Worm (Caenorhabditis elegans) whole organism, late embryonic: ENCODE measurements around the gene R105.1.

Experiments used
- C08G9.2 ChIP-seq: sonication (generic microtip); optimal IDR thresholded peaks from 2 replicates; lab custom pipeline; 2016; ENCODE audit warnings: mild to moderate bottlenecking, missing genetic modification characterization, moderate library complexity, missing compliant biosample characterization
- F13H6.1 ChIP-seq: sonication (generic microtip); optimal IDR thresholded peaks from 2 replicates; lab custom pipeline; 2016; ENCODE audit warnings: missing genetic modification characterization, missing compliant biosample characterization
- K02D7.2 ChIP-seq: sonication (generic microtip); optimal IDR thresholded peaks from 2 replicates; lab custom pipeline; 2017; ENCODE audit warnings: mild to moderate bottlenecking, missing genetic modification characterization, missing compliant biosample characterization
- K09A11.1 ChIP-seq: sonication (generic microtip); optimal IDR thresholded peaks from 2 replicates; lab custom pipeline; 2017; ENCODE audit warnings: antibody characterized with exemption, mild to moderate bottlenecking, missing genetic modification characterization, missing compliant biosample characterization; ENCODE audit not compliant: insufficient read depth
- ahr-1 ChIP-seq: sonication (generic microtip); optimal IDR thresholded peaks from 2 replicates; lab custom pipeline; 2016; ENCODE audit warnings: missing genetic modification characterization, missing compliant biosample characterization
- ama-1 ChIP-seq: fragments of 150-350 bp; optimal IDR thresholded peaks from 2 replicates; lab custom pipeline; 2014
- ceh-14 ChIP-seq: sonication (generic microtip); optimal IDR thresholded peaks from 2 replicates; lab custom pipeline; 2016; ENCODE audit warnings: missing genotype, missing genetic modification characterization, missing compliant biosample characterization
- ceh-19 ChIP-seq: fragments of 200-800 bp; sonication (Bioruptor generic); optimal IDR thresholded peaks from 2 replicates; lab custom pipeline; 2018; ENCODE audit warnings: mild to moderate bottlenecking, missing genetic modification characterization, missing compliant biosample characterization
- ceh-2 ChIP-seq: sonication (generic microtip); optimal IDR thresholded peaks from 2 replicates; lab custom pipeline; 2016; ENCODE audit warnings: missing genotype, missing genetic modification characterization, missing compliant biosample characterization
- ceh-22 ChIP-seq: sonication (generic microtip); optimal IDR thresholded peaks from 2 replicates; lab custom pipeline; 2017; ENCODE audit warnings: missing biosample characterization, missing genetic modification characterization
- ceh-30 ChIP-seq: fragments of 150-350 bp; optimal IDR thresholded peaks from 2 replicates; lab custom pipeline; 2014; ENCODE audit warnings: missing biosample characterization, missing genetic modification characterization
- ceh-34 ChIP-seq: sonication (generic microtip); optimal IDR thresholded peaks from 2 replicates; lab custom pipeline; 2016; ENCODE audit warnings: mild to moderate bottlenecking, missing genetic modification characterization, missing compliant biosample characterization
- ceh-6 ChIP-seq: fragments of 200-800 bp; sonication (Bioruptor generic); optimal IDR thresholded peaks from 2 replicates; lab custom pipeline; 2018; ENCODE audit warnings: mild to moderate bottlenecking, missing genetic modification characterization, missing compliant biosample characterization
- che-1 ChIP-seq: sonication (generic microtip); optimal IDR thresholded peaks from 2 replicates; lab custom pipeline; 2016; ENCODE audit warnings: mild to moderate bottlenecking, missing genetic modification characterization, missing compliant biosample characterization
- dve-1 ChIP-seq: sonication (generic microtip); optimal IDR thresholded peaks from 2 replicates; lab custom pipeline; 2017; ENCODE audit warnings: antibody characterized with exemption, mild to moderate bottlenecking, missing genetic modification characterization, missing compliant biosample characterization
- elt-2 ChIP-seq: sonication (generic microtip); optimal IDR thresholded peaks from 2 replicates; lab custom pipeline; 2016; ENCODE audit warnings: missing genetic modification reagents, missing genetic modification characterization, missing compliant biosample characterization
- ets-4 ChIP-seq: sonication (generic microtip); optimal IDR thresholded peaks from 2 replicates; lab custom pipeline; 2016; ENCODE audit warnings: missing genetic modification characterization, missing compliant biosample characterization
- eyg-1 ChIP-seq: sonication (generic microtip); optimal IDR thresholded peaks from 2 replicates; lab custom pipeline; 2016; ENCODE audit warnings: missing genotype, missing genetic modification characterization, missing compliant biosample characterization
- fax-1 ChIP-seq: sonication (generic microtip); optimal IDR thresholded peaks from 2 replicates; lab custom pipeline; 2016; ENCODE audit warnings: missing genotype, missing genetic modification characterization, missing compliant biosample characterization
- fkh-10 ChIP-seq: fragments of 150-350 bp; optimal IDR thresholded peaks from 2 replicates; lab custom pipeline; 2014; ENCODE audit warnings: missing biosample characterization, missing genetic modification reagents, missing genetic modification characterization
- gmeb-2 ChIP-seq: sonication (generic microtip); optimal IDR thresholded peaks from 2 replicates; lab custom pipeline; 2016; ENCODE audit warnings: missing genetic modification characterization, inconsistent platforms, missing compliant biosample characterization
- hlh-13 ChIP-seq: fragments of 200-800 bp; sonication (Bioruptor generic); optimal IDR thresholded peaks from 2 replicates; lab custom pipeline; 2018; ENCODE audit warnings: mild to moderate bottlenecking, missing genetic modification characterization, missing compliant biosample characterization
- lim-6 ChIP-seq: sonication (generic microtip); optimal IDR thresholded peaks from 2 replicates; lab custom pipeline; 2016; ENCODE audit warnings: missing genetic modification characterization, missing compliant biosample characterization
- nfya-1 ChIP-seq: sonication (generic microtip); optimal IDR thresholded peaks from 2 replicates; lab custom pipeline; 2017; ENCODE audit warnings: missing genetic modification characterization, mild to moderate bottlenecking, missing compliant biosample characterization, antibody characterized with exemption, moderate library complexity
- nhr-11 ChIP-seq: fragments of 150-350 bp; optimal IDR thresholded peaks from 2 replicates; lab custom pipeline; 2014; ENCODE audit warnings: missing biosample characterization, missing genetic modification characterization
- pat-9 ChIP-seq: fragments of 200-800 bp; sonication (Bioruptor generic); optimal IDR thresholded peaks from 2 replicates; lab custom pipeline; 2018; ENCODE audit warnings: mild to moderate bottlenecking, missing genetic modification characterization, moderate library complexity, missing compliant biosample characterization
- pha-2 ChIP-seq: sonication (generic microtip); optimal IDR thresholded peaks from 2 replicates; lab custom pipeline; 2017; ENCODE audit warnings: mild to moderate bottlenecking, missing genetic modification characterization, missing compliant biosample characterization
- pros-1 ChIP-seq: fragments of 150-350 bp; optimal IDR thresholded peaks from 2 replicates; lab custom pipeline; 2014; ENCODE audit warnings: missing biosample characterization, missing genetic modification reagents, missing genetic modification characterization
- ref-2 ChIP-seq: sonication (generic microtip); optimal IDR thresholded peaks from 2 replicates; lab custom pipeline; 2016; ENCODE audit warnings: missing genetic modification characterization, missing compliant biosample characterization
- sox-2 ChIP-seq: fragments of 200-800 bp; sonication (Bioruptor generic); IDR thresholded peaks from 2 replicates; pipeline ENCODE4 v1.3.6; 2022; ENCODE audit warnings: missing genetic modification reagents, missing genetic modification characterization, missing compliant biosample characterization
- sox-4 ChIP-seq: sonication (generic microtip); optimal IDR thresholded peaks from 2 replicates; lab custom pipeline; 2017; ENCODE audit warnings: mild to moderate bottlenecking, missing genetic modification characterization, inconsistent platforms, missing compliant biosample characterization
- tbx-7 ChIP-seq: sonication (generic microtip); optimal IDR thresholded peaks from 2 replicates; lab custom pipeline; 2016; ENCODE audit warnings: missing genotype, missing genetic modification characterization, missing compliant biosample characterization
- ttx-3 ChIP-seq: sonication (generic microtip); optimal IDR thresholded peaks from 2 replicates; lab custom pipeline; 2016; ENCODE audit warnings: missing genetic modification reagents, missing genetic modification characterization, missing compliant biosample characterization
- unc-42 ChIP-seq: sonication (generic microtip); optimal IDR thresholded peaks from 2 replicates; lab custom pipeline; 2016; ENCODE audit warnings: missing genotype, missing genetic modification characterization, missing compliant biosample characterization
- zip-5 ChIP-seq: sonication (generic microtip); optimal IDR thresholded peaks from 2 replicates; lab custom pipeline; 2016; ENCODE audit warnings: missing genetic modification characterization, missing compliant biosample characterization

Gene R105.1

ce11 chrIV:4588408-4588807 is 45.1 kb upstream of the R105.1 start (continued):
- no peak for TF ChIP-seq ceh-6

- no peak for TF ChIP-seq fkh-10
- no peak for TF ChIP-seq ceh-14 (tag; lab: Kevin White, UChicago)
- no peak for TF ChIP-seq ceh-30
- TF ChIP-seq gmeb-2 (tag; lab: Kevin White, UChicago), result no peak
- no peak for TF ChIP-seq pat-9 (tag; lab: Kevin White, UChicago)
- TF ChIP-seq dve-1 (tag; lab: Kevin White, UChicago), result no peak
- TF ChIP-seq zip-5 (tag; lab: Kevin White, UChicago), result no peak
- no peak for TF ChIP-seq ceh-19 (GFP tag; lab: Kevin White, UChicago)
- TF ChIP-seq unc-42 (tag; lab: Kevin White, UChicago), result no peak
- no peak for TF ChIP-seq ceh-2
- no peak for TF ChIP-seq tbx-7 (tag; lab: Kevin White, UChicago)
- no peak for TF ChIP-seq C08G9.2
- no peak for TF ChIP-seq F13H6.1 (tag; lab: Kevin White, UChicago)
- TF ChIP-seq sox-4 (tag; lab: Kevin White, UChicago), result no peak
- TF ChIP-seq ceh-34 (tag; lab: Kevin White, UChicago), result no peak
- no peak for TF ChIP-seq ahr-1 (tag; lab: Kevin White, UChicago)
- TF ChIP-seq ceh-22, result no peak
- TF ChIP-seq pha-2 (tag; lab: Kevin White, UChicago), result no peak
These were observed 36.7 kb upstream of the R105.1 start, which contains the start of gene F19C7.3 for ce11 chrIV:4596824-4597223. F19C7.3 (plus strand) TSS chrIV:4597124.

- peak; percentile 24 for TF ChIP-seq elt-2
- TF ChIP-seq che-1 (tag; lab: Kevin White, UChicago), result no peak
These were observed 34.0 kb upstream of the R105.1 start, which contains the start of gene F19C7.2 for ce11 chrIV:4599352-4600004. F19C7.2 (plus strand) TSS chrIV:4599954.

DNA sequence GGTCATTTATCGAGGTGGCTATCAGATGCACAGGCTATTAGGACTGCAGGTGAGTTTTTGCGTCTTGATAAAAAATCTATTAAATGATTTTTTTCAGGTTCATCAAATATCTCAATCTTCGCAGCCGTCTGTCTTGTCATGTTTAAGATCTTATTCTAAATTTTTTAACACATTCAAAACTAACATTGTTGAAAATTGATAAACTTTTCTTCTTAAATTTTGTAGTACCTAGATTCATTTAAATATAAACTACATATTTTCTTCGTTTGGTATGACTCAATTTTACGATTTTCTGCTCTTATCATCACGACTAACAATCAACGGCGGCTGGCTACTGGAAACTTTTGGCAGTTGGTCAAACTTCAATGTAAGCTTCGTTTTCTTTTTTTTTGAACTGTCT is 30.9 kb upstream of the R105.1 start, which contains the start of gene F19C7.4:
Gene F19C7.4 (plus strand): TSS at position 301 of the 400 bp plus-strand sequence.
- TF ChIP-seq sox-4 (tag; lab: Kevin White, UChicago), result no peak
- TF ChIP-seq pat-9 (tag; lab: Kevin White, UChicago), result no peak
- no peak for TF ChIP-seq tbx-7 (tag; lab: Kevin White, UChicago)
- no peak for TF ChIP-seq ceh-6
- TF ChIP-seq K09A11.1, result no peak
- TF ChIP-seq ama-1 (lab: Kevin White, UChicago), result no peak
- TF ChIP-seq hlh-13 (GFP tag; lab: Kevin White, UChicago), result no peak
- no peak for TF ChIP-seq ceh-2
- no peak for TF ChIP-seq ceh-34 (tag; lab: Kevin White, UChicago)
- no peak for TF ChIP-seq dve-1 (tag; lab: Kevin White, UChicago)
- TF ChIP-seq K02D7.2 (tag; lab: Kevin White, UChicago), result no peak
- no peak for TF ChIP-seq nhr-11 (tag; lab: Kevin White, UChicago)
- no peak for TF ChIP-seq fax-1 (tag; lab: Kevin White, UChicago)
- no peak for TF ChIP-seq eyg-1 (tag; lab: Kevin White, UChicago)

ce11 chrIV:4605608-4606007 is 27.9 kb upstream of the R105.1 start, which contains the start of gene nspg-10:
nspg-10 (plus strand) TSS chrIV:4605786.
- TF ChIP-seq ets-4 (tag; lab: Kevin White, UChicago) (no peak), ref-2 (tag; lab: Kevin White, UChicago) (no peak), sox-2 (GFP tag; lab: Robert Waterston, UW) (no peak), nfya-1 (tag; lab: Kevin White, UChicago) (no peak), lim-6 (tag; lab: Kevin White, UChicago) (no peak), C08G9.2 (no peak), pros-1 (tag; lab: Kevin White, UChicago) (no peak), ceh-34 (tag; lab: Kevin White, UChicago) (no peak), ttx-3 (tag; lab: Kevin White, UChicago) (no peak), ceh-14 (tag; lab: Kevin White, UChicago) (no peak)
